Fruit fly (Drosophila melanogaster) whole organism, embryonic: ENCODE data around the gene FucTC.

ENCODE experiments used
- ATbp ChIP-seq: fragments of 200-800 bp; sonication (Bioruptor generic); optimal IDR thresholded peaks from 2 replicates; lab custom pipeline; 2017; ENCODE audit warnings: missing biosample characterization, mild to moderate bottlenecking, missing genetic modification characterization, missing genetic modification reagents
- Aef1 ChIP-seq: fragments of 200-800 bp; sonication (Bioruptor generic); IDR thresholded peaks from 3 replicates; pipeline ENCODE4 v1.3.6; 2022; ENCODE audit warnings: missing biosample characterization, missing genetic modification characterization
- Atf3 ChIP-seq: fragments of 200-800 bp; sonication (Bioruptor generic); optimal IDR thresholded peaks from 3 replicates; lab custom pipeline; 2016; ENCODE audit warnings: missing biosample characterization, missing genetic modification characterization
- Bteb2 ChIP-seq: fragments of 200-800 bp; sonication (Bioruptor generic); optimal IDR thresholded peaks from 2 replicates; lab custom pipeline; 2016; ENCODE audit warnings: missing biosample characterization, missing genetic modification characterization
- CG10366 ChIP-seq: fragments of 200-800 bp; sonication (Bioruptor generic); IDR thresholded peaks from 2 replicates; pipeline ENCODE4 v1.3.6; 2022; ENCODE audit warnings: missing biosample characterization, missing genetic modification characterization
- CG11398 ChIP-seq: fragments of 200-800 bp; sonication (Bioruptor generic); optimal IDR thresholded peaks from 2 replicates; lab custom pipeline; 2016; ENCODE audit warnings: missing biosample characterization, missing genetic modification characterization
- CG12769 ChIP-seq: fragments of 200-800 bp; sonication (Bioruptor generic); optimal IDR thresholded peaks from 2 replicates; lab custom pipeline; 2019; ENCODE audit warnings: missing biosample characterization, mild to moderate bottlenecking, missing genetic modification characterization, moderate library complexity
- CG13624 ChIP-seq: fragments of 200-800 bp; sonication (Bioruptor generic); optimal IDR thresholded peaks from 2 replicates; lab custom pipeline; 2016; ENCODE audit warnings: missing biosample characterization, missing genetic modification characterization
- CG16863 ChIP-seq: fragments of 200-800 bp; sonication (Bioruptor generic); optimal IDR thresholded peaks from 3 replicates; lab custom pipeline; 2016; ENCODE audit warnings: missing biosample characterization, missing genetic modification characterization
- CG17612 ChIP-seq: fragments of 200-800 bp; sonication (Bioruptor generic); IDR thresholded peaks from 2 replicates; pipeline ENCODE4 v1.3.6; 2022; ENCODE audit warnings: missing biosample characterization, missing genetic modification characterization
- CG2199 ChIP-seq: fragments of 200-800 bp; sonication (Bioruptor generic); IDR thresholded peaks from 3 replicates; pipeline ENCODE4 v1.3.6; 2022; ENCODE audit warnings: missing biosample characterization, missing genetic modification characterization
- CG34224 ChIP-seq: fragments of 200-800 bp; sonication (Bioruptor generic); IDR thresholded peaks from 3 replicates; pipeline ENCODE4 v1.3.6; 2022; ENCODE audit warnings: missing biosample characterization, missing genetic modification characterization; ENCODE audit not compliant: partially characterized antibody
- CG6175 ChIP-seq: fragments of 200-800 bp; sonication (Bioruptor generic); IDR thresholded peaks from 3 replicates; pipeline ENCODE4 v1.3.6; 2022; ENCODE audit warnings: missing biosample characterization, missing genetic modification characterization
- CG6272 ChIP-seq: fragments of 200-800 bp; sonication (Bioruptor generic); IDR thresholded peaks from 2 replicates; pipeline ENCODE4 v1.3.6; 2022; ENCODE audit warnings: missing biosample characterization, missing genetic modification characterization
- CG6683 ChIP-seq: fragments of 200-800 bp; sonication (Bioruptor generic); optimal IDR thresholded peaks from 2 replicates; lab custom pipeline; 2017; ENCODE audit warnings: missing biosample characterization, mild to moderate bottlenecking, missing genetic modification characterization, missing genetic modification reagents
- CG7839 ChIP-seq: fragments of 200-800 bp; sonication (Bioruptor generic); optimal IDR thresholded peaks from 3 replicates; lab custom pipeline; 2018; ENCODE audit warnings: missing biosample characterization, mild to moderate bottlenecking, missing genetic modification characterization, moderate library complexity
- CG9215 ChIP-seq: fragments of 200-800 bp; sonication (Bioruptor generic); IDR thresholded peaks from 2 replicates; pipeline ENCODE4 v1.3.6; 2022; ENCODE audit warnings: missing biosample characterization, missing genetic modification characterization
- Camta ChIP-seq: fragments of 200-800 bp; sonication (Bioruptor generic); optimal IDR thresholded peaks from 2 replicates; lab custom pipeline; 2016; ENCODE audit warnings: missing biosample characterization, missing genetic modification characterization
- CoRest ChIP-seq: fragments of 200-800 bp; sonication (Bioruptor generic); optimal IDR thresholded peaks from 3 replicates; lab custom pipeline; 2018; ENCODE audit warnings: missing biosample characterization, mild to moderate bottlenecking, missing genetic modification characterization, moderate library complexity
- Dll ChIP-seq: fragments of 200-800 bp; sonication (Bioruptor generic); IDR thresholded peaks from 4 replicates; pipeline ENCODE4 v1.3.6; 2022; ENCODE audit warnings: missing biosample characterization, missing genetic modification characterization; ENCODE audit not compliant: partially characterized antibody
- Fer2 ChIP-seq: fragments of 200-800 bp; sonication (Bioruptor generic); optimal IDR thresholded peaks from 2 replicates; lab custom pipeline; 2018; ENCODE audit warnings: missing biosample characterization, mild to moderate bottlenecking, missing genetic modification characterization, moderate library complexity
- GATAe ChIP-seq: fragments of 200-800 bp; sonication (Bioruptor generic); conservative IDR thresholded peaks from 2 replicates; pipeline ENCODE4 v1.3.6; 2022; ENCODE audit warnings: missing biosample characterization, missing genetic modification characterization
- HmgD ChIP-seq: fragments of 200-800 bp; sonication (Bioruptor generic); optimal IDR thresholded peaks from 3 replicates; lab custom pipeline; 2016; ENCODE audit warnings: missing biosample characterization, missing genetic modification characterization
- Neu2 ChIP-seq: fragments of 200-800 bp; sonication (Bioruptor generic); optimal IDR thresholded peaks from 3 replicates; lab custom pipeline; 2016; ENCODE audit warnings: missing biosample characterization, missing genetic modification characterization, borderline replicate concordance
- Nf-YC ChIP-seq: fragments of 200-800 bp; optimal IDR thresholded peaks from 3 replicates; lab custom pipeline; 2019; ENCODE audit warnings: missing biosample characterization, mild to moderate bottlenecking, missing genetic modification characterization, moderate library complexity
- Pdp1 ChIP-seq, 2 experiments: fragments of 200-800 bp; sonication (Bioruptor generic); optimal IDR thresholded peaks; 3 replicates each; lab custom pipeline; 2016; ENCODE audit warnings: missing biosample characterization in 2 of 2, missing genetic modification characterization in 2 of 2, mild to moderate bottlenecking in 1 of 2, moderate library complexity in 1 of 2
- Spps ChIP-seq: fragments of 200-800 bp; sonication (Bioruptor generic); optimal IDR thresholded peaks from 2 replicates; lab custom pipeline; 2018; ENCODE audit warnings: missing biosample characterization, mild to moderate bottlenecking, missing genetic modification characterization
- Stat92E ChIP-seq, 3 experiments: fragments of >200 bp in 2 of 3; fragments of 200-800 bp in 1 of 3; sonication (Bioruptor generic) in 1 of 3; optimal IDR thresholded peaks; 2 replicates each; lab custom pipeline; 2017 to 2019; ENCODE audit warnings: missing biosample characterization in 3 of 3, missing genetic modification characterization in 3 of 3, mild to moderate bottlenecking in 1 of 3, moderate library complexity in 1 of 3
- ap ChIP-seq: fragments of 200-800 bp; sonication (Bioruptor generic); IDR thresholded peaks from 2 replicates; pipeline ENCODE4 v1.3.6; 2022; ENCODE audit warnings: missing biosample characterization, missing genetic modification characterization
- br ChIP-seq: fragments of >200 bp; optimal IDR thresholded peaks from 2 replicates; lab custom pipeline; 2017
- bsh ChIP-seq, 2 experiments: fragments of 200-800 bp; sonication (Bioruptor generic); optimal IDR thresholded peaks; 2 replicates each; lab custom pipeline; 2017 to 2018; ENCODE audit warnings: mild to moderate bottlenecking in 2 of 2, missing biosample characterization in 2 of 2, missing genetic modification characterization in 2 of 2, moderate library complexity in 1 of 2
- cwo ChIP-seq: fragments of 200-800 bp; sonication (Bioruptor generic); optimal IDR thresholded peaks from 3 replicates; lab custom pipeline; 2017; ENCODE audit warnings: missing biosample characterization, missing genetic modification characterization, mild to moderate bottlenecking, moderate library complexity, missing genetic modification reagents
- dimm ChIP-seq: fragments of 200-800 bp; sonication (Bioruptor generic); IDR thresholded peaks from 2 replicates; pipeline ENCODE4 v1.3.6; 2022; ENCODE audit warnings: missing biosample characterization, missing genetic modification characterization
- dmrt11E ChIP-seq: fragments of 200-800 bp; sonication (Bioruptor generic); optimal IDR thresholded peaks from 3 replicates; lab custom pipeline; 2018; ENCODE audit warnings: missing biosample characterization, mild to moderate bottlenecking, missing genetic modification characterization, moderate library complexity
- ems ChIP-seq: fragments of 200-800 bp; sonication (Bioruptor generic); optimal IDR thresholded peaks from 3 replicates; lab custom pipeline; 2016; ENCODE audit warnings: missing biosample characterization, missing genetic modification characterization
- fu2 ChIP-seq: fragments of 200-800 bp; sonication (Bioruptor generic); optimal IDR thresholded peaks from 2 replicates; lab custom pipeline; 2016; ENCODE audit warnings: missing biosample characterization, missing genetic modification characterization
- hkb ChIP-seq, 2 experiments: fragments of 200-800 bp in 1 of 2; fragments of >200 bp in 1 of 2; sonication (Bioruptor generic) in 1 of 2; IDR thresholded peaks in 1 of 2; optimal IDR thresholded peaks in 1 of 2; 2 replicates each; pipeline versions ENCODE4 v1.3.6 to Lab custom; 2017 to 2022; ENCODE audit warnings: missing biosample characterization in 1 of 2, missing genetic modification characterization in 1 of 2
- lbe ChIP-seq: fragments of 200-800 bp; sonication (Bioruptor generic); optimal IDR thresholded peaks from 2 replicates; lab custom pipeline; 2016; ENCODE audit warnings: missing biosample characterization, mild to moderate bottlenecking, missing genetic modification characterization
- mam ChIP-seq: fragments of 200-800 bp; sonication (Bioruptor generic); optimal IDR thresholded peaks from 3 replicates; lab custom pipeline; 2016; ENCODE audit warnings: missing biosample characterization, missing genetic modification characterization
- odd ChIP-seq: fragments of 200-800 bp; sonication (Bioruptor generic); optimal IDR thresholded peaks from 2 replicates; lab custom pipeline; 2017; ENCODE audit warnings: missing biosample characterization, mild to moderate bottlenecking, missing genetic modification characterization
- onecut ChIP-seq: fragments of 200-800 bp; sonication (Bioruptor generic); IDR thresholded peaks from 2 replicates; pipeline ENCODE4 v1.3.6; 2022; ENCODE audit warnings: missing biosample characterization, missing genetic modification characterization
- p53 ChIP-seq: fragments of 200-800 bp; sonication (Bioruptor generic); optimal IDR thresholded peaks from 2 replicates; lab custom pipeline; 2016; ENCODE audit warnings: missing biosample characterization, missing genetic modification characterization
- pan ChIP-seq, 4 experiments: fragments of >200 bp in 3 of 4; fragments of 200-800 bp in 1 of 4; sonication (Bioruptor generic) in 1 of 4; optimal IDR thresholded peaks in 3 of 4; IDR thresholded peaks in 1 of 4; 2 replicates each; pipeline versions ENCODE4 v1.3.6 to Lab custom; 2017 to 2022; ENCODE audit warnings: missing biosample characterization in 2 of 4, missing genetic modification characterization in 2 of 4, mixed read lengths in 1 of 4
- prd ChIP-seq, 3 experiments: fragments of >200 bp in 2 of 3; fragments of 200-800 bp in 1 of 3; sonication (Bioruptor generic) in 1 of 3; optimal IDR thresholded peaks in 2 of 3; IDR thresholded peaks in 1 of 3; 2 replicates in 2 of 3; 3 replicates in 1 of 3; pipeline versions ENCODE4 v1.3.6 to Lab custom; 2017 to 2022; ENCODE audit warnings: missing biosample characterization in 1 of 3, missing genetic modification characterization in 1 of 3
- repo ChIP-seq: fragments of 200-800 bp; sonication (Bioruptor generic); optimal IDR thresholded peaks from 2 replicates; lab custom pipeline; 2016; ENCODE audit warnings: missing biosample characterization, missing genetic modification characterization
- row ChIP-seq: fragments of 200-800 bp; sonication (Bioruptor generic); IDR thresholded peaks from 3 replicates; pipeline ENCODE4 v1.3.6; 2022; ENCODE audit warnings: missing biosample characterization, missing genetic modification characterization
- wek ChIP-seq: fragments of 200-800 bp; sonication (Bioruptor generic); optimal IDR thresholded peaks from 3 replicates; lab custom pipeline; 2018; ENCODE audit warnings: missing biosample characterization, mild to moderate bottlenecking, missing genetic modification characterization, moderate library complexity
- wor ChIP-seq: fragments of 200-800 bp; sonication (Bioruptor generic); IDR thresholded peaks from 2 replicates; pipeline ENCODE4 v1.3.6; 2022; ENCODE audit warnings: missing biosample characterization, missing genetic modification characterization
- zfh2 ChIP-seq: fragments of 200-800 bp; sonication (Bioruptor generic); optimal IDR thresholded peaks from 2 replicates; lab custom pipeline; 2016; ENCODE audit warnings: missing biosample characterization, missing genetic modification characterization

Gene FucTC

dm6 chrX:23010651-23011050 is 452 bp downstream of the FucTC start (continued):
- TF ChIP-seq wek (GFP tag; lab: Kevin White, UChicago) (no peak), CG34224 (GFP tag; lab: Robert Waterston, UW) (no peak), zfh2 (GFP tag; lab: Kevin White, UChicago) (peak; percentile 22), CG6272 (GFP tag; lab: Robert Waterston, UW) (peak; percentile 24; the same call in 1 of the 2 replicates), CG11398 (no peak), CG6683 (GFP tag; lab: Kevin White, UChicago) (no peak), CG6175 (GFP tag; lab: Robert Waterston, UW) (no peak), CG13624 (GFP tag; lab: Kevin White, UChicago) (no peak), lbe (GFP tag; lab: Kevin White, UChicago) (no peak), repo (GFP tag; lab: Kevin White, UChicago) (no peak), wor (GFP tag; lab: Robert Waterston, UW) (peak; percentile 26; the same call in 1 of the 2 replicates), ap (no peak), hkb (optimal IDR thresholded peaks at IDR 0.05; lab: Kevin White, UChicago) (no peak), hkb (GFP tag; IDR thresholded peaks at IDR 0.05; lab: Robert Waterston, UW) (0 out of 2 replicates have a peak, but pooled peaks have one; percentile 35), CG10366 (GFP tag; lab: Robert Waterston, UW) (0 out of 2 replicates have a peak, but pooled peaks have one; percentile 22), p53 (GFP tag; lab: Kevin White, UChicago) (no peak), onecut (GFP tag; lab: Robert Waterston, UW) (no peak; the same call in 1 of the 2 replicates), dmrt11E (tag; lab: Kevin White, UChicago) (peak; percentile 0), CG17612 (GFP tag; lab: Robert Waterston, UW) (no peak), Neu2 (GFP tag; lab: Kevin White, UChicago) (no peak), GATAe (GFP tag; lab: Robert Waterston, UW) (peak; percentile 76), row (peak; percentile 86), fu2 (GFP tag; lab: Kevin White, UChicago) (peak; percentile 25), odd (no peak), Spps (tag; lab: Kevin White, UChicago) (no peak), bsh (GFP tag; optimal IDR thresholded peaks at IDR 0.05; lab: Kevin White, UChicago) (peak in 1 of 2 experiments; percentile 32), CG7839 (tag; lab: Kevin White, UChicago) (peak; percentile 39), Dll (GFP tag; lab: Robert Waterston, UW) (no peak), pan (optimal IDR thresholded peaks at IDR 0.05; lab: Kevin White, UChicago) (no peak), pan (GFP tag; optimal IDR thresholded peaks at IDR 0.05 in 1 of 2, IDR thresholded peaks at IDR 0.05 in 1 of 2) (no peak), HmgD (no peak), CG12769 (tag; lab: Kevin White, UChicago) (peak; percentile 63), ATbp (GFP tag; lab: Kevin White, UChicago) (no peak), Pdp1 (GFP tag; optimal IDR thresholded peaks at IDR 0.05; lab: Kevin White, UChicago) (peak; percentile 16 to 75), mam (GFP tag; lab: Kevin White, UChicago) (peak; percentile 15), Stat92E (GFP tag; optimal IDR thresholded peaks at IDR 0.05; lab: Kevin White, UChicago) (no peak), CoRest (peak; percentile 40), br (lab: Kevin White, UChicago) (no peak), cwo (peak; percentile 45), ems (GFP tag; lab: Kevin White, UChicago) (no peak), CG16863 (peak; percentile 7), prd (optimal IDR thresholded peaks at IDR 0.05; lab: Kevin White, UChicago) (no peak), prd (GFP tag; IDR thresholded peaks at IDR 0.05; lab: Robert Waterston, UW) (no peak; the same call in 1 of the 3 replicates), CG2199 (0 out of 3 replicates have a peak, but pooled peaks have one; percentile 55), Fer2 (no peak), Atf3 (GFP tag; lab: Kevin White, UChicago) (no peak), CG9215 (GFP tag; lab: Robert Waterston, UW) (peak; percentile 51), Bteb2 (GFP tag; lab: Kevin White, UChicago) (no peak), Nf-YC (tag; lab: Kevin White, UChicago) (peak; percentile 4), Aef1 (GFP tag; lab: Robert Waterston, UW) (peak; percentile 49; the same call in 1 of the 3 replicates), dimm (GFP tag; lab: Robert Waterston, UW) (no peak), Camta (GFP tag; lab: Kevin White, UChicago) (no peak)
